Worm (Caenorhabditis elegans) whole organism, late embryonic: ENCODE measurements around the gene H32C10.1.

Experiments used
- C08G9.2 ChIP-seq: sonication (generic microtip); optimal IDR thresholded peaks from 2 replicates; lab custom pipeline; 2016; ENCODE audit warnings: mild to moderate bottlenecking, missing genetic modification characterization, moderate library complexity, missing compliant biosample characterization
- C38D4.7 ChIP-seq: fragments of 200-800 bp; sonication (Bioruptor generic); optimal IDR thresholded peaks from 2 replicates; lab custom pipeline; 2018; ENCODE audit warnings: mild to moderate bottlenecking, missing genetic modification characterization, moderate library complexity, missing compliant biosample characterization
- F13H6.1 ChIP-seq: sonication (generic microtip); optimal IDR thresholded peaks from 2 replicates; lab custom pipeline; 2016; ENCODE audit warnings: missing genetic modification characterization, missing compliant biosample characterization
- K09A11.1 ChIP-seq: sonication (generic microtip); optimal IDR thresholded peaks from 2 replicates; lab custom pipeline; 2017; ENCODE audit warnings: antibody characterized with exemption, mild to moderate bottlenecking, missing genetic modification characterization, missing compliant biosample characterization; ENCODE audit not compliant: insufficient read depth
- Y22D7AL.16 ChIP-seq: sonication (generic microtip); optimal IDR thresholded peaks from 2 replicates; lab custom pipeline; 2016; ENCODE audit warnings: missing genetic modification characterization, missing compliant biosample characterization
- ahr-1 ChIP-seq: sonication (generic microtip); optimal IDR thresholded peaks from 2 replicates; lab custom pipeline; 2016; ENCODE audit warnings: missing genetic modification characterization, missing compliant biosample characterization
- ama-1 ChIP-seq: fragments of 150-350 bp; optimal IDR thresholded peaks from 2 replicates; lab custom pipeline; 2014
- ceh-14 ChIP-seq: sonication (generic microtip); optimal IDR thresholded peaks from 2 replicates; lab custom pipeline; 2016; ENCODE audit warnings: missing genotype, missing genetic modification characterization, missing compliant biosample characterization
- ceh-18 ChIP-seq: sonication (generic microtip); optimal IDR thresholded peaks from 2 replicates; lab custom pipeline; 2016; ENCODE audit warnings: missing genetic modification characterization, missing compliant biosample characterization
- ceh-19 ChIP-seq: fragments of 200-800 bp; sonication (Bioruptor generic); optimal IDR thresholded peaks from 2 replicates; lab custom pipeline; 2018; ENCODE audit warnings: mild to moderate bottlenecking, missing genetic modification characterization, missing compliant biosample characterization
- ceh-2 ChIP-seq: sonication (generic microtip); optimal IDR thresholded peaks from 2 replicates; lab custom pipeline; 2016; ENCODE audit warnings: missing genotype, missing genetic modification characterization, missing compliant biosample characterization
- ceh-24 ChIP-seq: sonication (generic microtip); optimal IDR thresholded peaks from 2 replicates; lab custom pipeline; 2016; ENCODE audit warnings: mild to moderate bottlenecking, missing genetic modification characterization, missing compliant biosample characterization
- ceh-30 ChIP-seq: fragments of 150-350 bp; optimal IDR thresholded peaks from 2 replicates; lab custom pipeline; 2014; ENCODE audit warnings: missing biosample characterization, missing genetic modification characterization
- ceh-31 ChIP-seq: sonication (generic microtip); optimal IDR thresholded peaks from 2 replicates; lab custom pipeline; 2016; ENCODE audit warnings: missing genetic modification characterization, missing compliant biosample characterization
- ceh-34 ChIP-seq: sonication (generic microtip); optimal IDR thresholded peaks from 2 replicates; lab custom pipeline; 2016; ENCODE audit warnings: mild to moderate bottlenecking, missing genetic modification characterization, missing compliant biosample characterization
- ceh-48 ChIP-seq: sonication (generic microtip); optimal IDR thresholded peaks from 2 replicates; lab custom pipeline; 2016; ENCODE audit warnings: missing genetic modification characterization, inconsistent platforms, missing compliant biosample characterization
- ceh-6 ChIP-seq: fragments of 200-800 bp; sonication (Bioruptor generic); optimal IDR thresholded peaks from 2 replicates; lab custom pipeline; 2018; ENCODE audit warnings: mild to moderate bottlenecking, missing genetic modification characterization, missing compliant biosample characterization
- che-1 ChIP-seq: sonication (generic microtip); optimal IDR thresholded peaks from 2 replicates; lab custom pipeline; 2016; ENCODE audit warnings: mild to moderate bottlenecking, missing genetic modification characterization, missing compliant biosample characterization
- dmd-4 ChIP-seq: sonication (generic microtip); optimal IDR thresholded peaks from 2 replicates; lab custom pipeline; 2016; ENCODE audit warnings: borderline replicate concordance, missing genetic modification characterization, missing compliant biosample characterization
- elt-2 ChIP-seq: sonication (generic microtip); optimal IDR thresholded peaks from 2 replicates; lab custom pipeline; 2016; ENCODE audit warnings: missing genetic modification reagents, missing genetic modification characterization, missing compliant biosample characterization
- ets-4 ChIP-seq: sonication (generic microtip); optimal IDR thresholded peaks from 2 replicates; lab custom pipeline; 2016; ENCODE audit warnings: missing genetic modification characterization, missing compliant biosample characterization
- eyg-1 ChIP-seq: sonication (generic microtip); optimal IDR thresholded peaks from 2 replicates; lab custom pipeline; 2016; ENCODE audit warnings: missing genotype, missing genetic modification characterization, missing compliant biosample characterization
- fkh-10 ChIP-seq: fragments of 150-350 bp; optimal IDR thresholded peaks from 2 replicates; lab custom pipeline; 2014; ENCODE audit warnings: missing biosample characterization, missing genetic modification reagents, missing genetic modification characterization
- gmeb-2 ChIP-seq: sonication (generic microtip); optimal IDR thresholded peaks from 2 replicates; lab custom pipeline; 2016; ENCODE audit warnings: missing genetic modification characterization, inconsistent platforms, missing compliant biosample characterization
- hlh-15 ChIP-seq: sonication (generic microtip); optimal IDR thresholded peaks from 2 replicates; lab custom pipeline; 2016; ENCODE audit warnings: missing genetic modification characterization, missing compliant biosample characterization
- hlh-30 ChIP-seq: sonication (generic microtip); optimal IDR thresholded peaks from 2 replicates; lab custom pipeline; 2017; ENCODE audit warnings: antibody characterized with exemption, missing genetic modification characterization, missing compliant biosample characterization; ENCODE audit not compliant: insufficient read depth
- hlh-8 ChIP-seq: sonication (generic microtip); optimal IDR thresholded peaks from 2 replicates; lab custom pipeline; 2016; ENCODE audit warnings: missing genotype, missing genetic modification characterization, missing compliant biosample characterization
- lim-6 ChIP-seq: sonication (generic microtip); optimal IDR thresholded peaks from 2 replicates; lab custom pipeline; 2016; ENCODE audit warnings: missing genetic modification characterization, missing compliant biosample characterization
- lin-11 ChIP-seq: fragments of 200-800 bp; sonication (Bioruptor generic); optimal IDR thresholded peaks from 2 replicates; lab custom pipeline; 2018; ENCODE audit warnings: mild to moderate bottlenecking, missing genetic modification characterization, missing compliant biosample characterization
- madf-2 ChIP-seq: sonication (generic microtip); optimal IDR thresholded peaks from 2 replicates; lab custom pipeline; 2017; ENCODE audit warnings: missing genetic modification characterization, missing compliant biosample characterization
- nfya-1 ChIP-seq: sonication (generic microtip); optimal IDR thresholded peaks from 2 replicates; lab custom pipeline; 2017; ENCODE audit warnings: missing genetic modification characterization, mild to moderate bottlenecking, missing compliant biosample characterization, antibody characterized with exemption, moderate library complexity
- nhr-11 ChIP-seq: fragments of 150-350 bp; optimal IDR thresholded peaks from 2 replicates; lab custom pipeline; 2014; ENCODE audit warnings: missing biosample characterization, missing genetic modification characterization
- nhr-232 ChIP-seq: sonication (generic microtip); optimal IDR thresholded peaks from 2 replicates; lab custom pipeline; 2016; ENCODE audit warnings: missing genetic modification characterization, missing compliant biosample characterization
- npax-4 ChIP-seq: sonication (generic microtip); optimal IDR thresholded peaks from 2 replicates; lab custom pipeline; 2016; ENCODE audit warnings: missing genetic modification characterization, missing compliant biosample characterization
- pag-3 ChIP-seq: sonication (generic microtip); optimal IDR thresholded peaks from 2 replicates; lab custom pipeline; 2016; ENCODE audit warnings: missing compliant biosample characterization, missing genetic modification characterization, borderline replicate concordance
- pat-9 ChIP-seq: fragments of 200-800 bp; sonication (Bioruptor generic); optimal IDR thresholded peaks from 2 replicates; lab custom pipeline; 2018; ENCODE audit warnings: mild to moderate bottlenecking, missing genetic modification characterization, moderate library complexity, missing compliant biosample characterization
- ref-2 ChIP-seq: sonication (generic microtip); optimal IDR thresholded peaks from 2 replicates; lab custom pipeline; 2016; ENCODE audit warnings: missing genetic modification characterization, missing compliant biosample characterization
- rnt-1 ChIP-seq: sonication (generic microtip); optimal IDR thresholded peaks from 2 replicates; lab custom pipeline; 2016; ENCODE audit warnings: missing genetic modification characterization, missing compliant biosample characterization
- sdc-2 ChIP-seq: sonication (generic microtip); optimal IDR thresholded peaks from 2 replicates; lab custom pipeline; 2016; ENCODE audit warnings: missing genotype, missing genetic modification characterization, missing compliant biosample characterization
- sox-2 ChIP-seq: fragments of 200-800 bp; sonication (Bioruptor generic); IDR thresholded peaks from 2 replicates; pipeline ENCODE4 v1.3.6; 2022; ENCODE audit warnings: missing genetic modification reagents, missing genetic modification characterization, missing compliant biosample characterization
- tbx-2 ChIP-seq: sonication (generic microtip); optimal IDR thresholded peaks from 2 replicates; lab custom pipeline; 2016; ENCODE audit warnings: missing genetic modification characterization, missing compliant biosample characterization
- tbx-7 ChIP-seq: sonication (generic microtip); optimal IDR thresholded peaks from 2 replicates; lab custom pipeline; 2016; ENCODE audit warnings: missing genotype, missing genetic modification characterization, missing compliant biosample characterization
- ttx-3 ChIP-seq: sonication (generic microtip); optimal IDR thresholded peaks from 2 replicates; lab custom pipeline; 2016; ENCODE audit warnings: missing genetic modification reagents, missing genetic modification characterization, missing compliant biosample characterization
- unc-3 ChIP-seq, 2 experiments: fragments of 200-800 bp in 1 of 2; sonication (Bioruptor generic) in 1 of 2; sonication (generic microtip) in 1 of 2; conservative IDR thresholded peaks in 1 of 2; optimal IDR thresholded peaks in 1 of 2; 2 replicates each; pipeline versions ENCODE4 v1.3.6 to Lab custom; 2016 to 2022; ENCODE audit warnings: missing compliant biosample characterization in 2 of 2, missing genetic modification characterization in 2 of 2, missing genetic modification reagents in 1 of 2
- unc-42 ChIP-seq: sonication (generic microtip); optimal IDR thresholded peaks from 2 replicates; lab custom pipeline; 2016; ENCODE audit warnings: missing genotype, missing genetic modification characterization, missing compliant biosample characterization
- unc-55 ChIP-seq: sonication (generic microtip); optimal IDR thresholded peaks from 2 replicates; lab custom pipeline; 2017; ENCODE audit warnings: missing biosample characterization, missing genetic modification reagents, missing genetic modification characterization
- unc-86 ChIP-seq: sonication (generic microtip); optimal IDR thresholded peaks from 2 replicates; lab custom pipeline; 2016; ENCODE audit warnings: missing genetic modification characterization, missing compliant biosample characterization
- zip-5 ChIP-seq: sonication (generic microtip); optimal IDR thresholded peaks from 2 replicates; lab custom pipeline; 2016; ENCODE audit warnings: missing genetic modification characterization, missing compliant biosample characterization
- ztf-16 ChIP-seq: sonication (generic microtip); optimal IDR thresholded peaks from 2 replicates; lab custom pipeline; 2017; ENCODE audit warnings: missing genetic modification characterization, missing compliant biosample characterization

The H32C10.1 gene

ce11 chrIV:5970526-5970925, 36.4 kb downstream of the H32C10.1 start:
- TF ChIP-seq ceh-14 (tag; lab: Kevin White, UChicago) (no peak), nfya-1 (tag; lab: Kevin White, UChicago) (peak; percentile 14), C38D4.7 (GFP tag; lab: Kevin White, UChicago) (no peak), F13H6.1 (tag; lab: Kevin White, UChicago) (no peak), gmeb-2 (tag; lab: Kevin White, UChicago) (no peak), ets-4 (no peak), hlh-30 (tag; lab: Kevin White, UChicago) (no peak), pat-9 (no peak), sdc-2 (no peak), tbx-2 (peak; percentile 23), ahr-1 (no peak), lim-6 (tag; lab: Kevin White, UChicago) (no peak), npax-4 (tag; lab: Kevin White, UChicago) (no peak), fkh-10 (GFP tag; lab: Kevin White, UChicago) (no peak), Y22D7AL.16 (tag; lab: Kevin White, UChicago) (no peak), ttx-3 (tag; lab: Kevin White, UChicago) (no peak), ceh-34 (tag; lab: Kevin White, UChicago) (peak; percentile 21), madf-2 (tag; lab: Kevin White, UChicago) (no peak), unc-55 (peak; percentile 49), tbx-7 (tag; lab: Kevin White, UChicago) (no peak), ceh-6 (GFP tag; lab: Kevin White, UChicago) (no peak), ztf-16 (tag; lab: Kevin White, UChicago) (no peak), che-1 (tag; lab: Kevin White, UChicago) (no peak), ceh-31 (tag; lab: Kevin White, UChicago) (peak; percentile 57), unc-42 (tag; lab: Kevin White, UChicago) (peak; percentile 39), nhr-232 (tag; lab: Kevin White, UChicago) (no peak), ceh-2 (no peak), hlh-8 (peak; percentile 47), ceh-30 (tag; lab: Kevin White, UChicago) (no peak), zip-5 (no peak), lin-11 (no peak), sox-2 (GFP tag; lab: Robert Waterston, UW) (peak; percentile 6; the same call in 1 of the 2 replicates)

- TF ChIP-seq unc-86 (tag; lab: Kevin White, UChicago) (no peak), tbx-7 (tag; lab: Kevin White, UChicago) (no peak), sdc-2 (no peak), ama-1 (lab: Kevin White, UChicago) (no peak), eyg-1 (tag; lab: Kevin White, UChicago) (no peak), pat-9 (peak; percentile 3), unc-3 (GFP tag; conservative IDR thresholded peaks at IDR 0.05; lab: Robert Waterston, UW) (no peak), unc-3 (tag; optimal IDR thresholded peaks at IDR 0.05; lab: Kevin White, UChicago) (peak; percentile 36), ceh-6 (GFP tag; lab: Kevin White, UChicago) (peak; percentile 2), ttx-3 (tag; lab: Kevin White, UChicago) (peak; percentile 18), K09A11.1 (tag; lab: Kevin White, UChicago) (peak; percentile 7), ceh-19 (GFP tag; lab: Kevin White, UChicago) (no peak), ceh-48 (peak; percentile 12), ceh-31 (tag; lab: Kevin White, UChicago) (peak; percentile 74), dmd-4 (tag; lab: Kevin White, UChicago) (no peak), ceh-2 (no peak), C08G9.2 (tag; lab: Kevin White, UChicago) (peak; percentile 36), unc-55 (peak; percentile 30), elt-2 (tag; lab: Kevin White, UChicago) (no peak), pag-3 (no peak), nhr-232 (tag; lab: Kevin White, UChicago) (no peak), hlh-15 (tag; lab: Kevin White, UChicago) (no peak), nhr-11 (tag; lab: Kevin White, UChicago) (no peak), tbx-2 (peak; percentile 70), che-1 (tag; lab: Kevin White, UChicago) (peak; percentile 15), ceh-34 (tag; lab: Kevin White, UChicago) (peak; percentile 60), nfya-1 (tag; lab: Kevin White, UChicago) (peak; percentile 96), rnt-1 (tag; lab: Kevin White, UChicago) (peak; percentile 51), unc-42 (tag; lab: Kevin White, UChicago) (peak; percentile 74), ceh-18 (tag; lab: Kevin White, UChicago) (peak; percentile 80), F13H6.1 (tag; lab: Kevin White, UChicago) (peak; percentile 28), ceh-24 (tag; lab: Kevin White, UChicago) (peak; percentile 11), ref-2 (tag; lab: Kevin White, UChicago) (no peak)
These were observed 39.9 kb downstream of the H32C10.1 start for ce11 chrIV:5973947-5974495.
